Fruit fly (Drosophila melanogaster) S2 (cell line): ENCODE results near the gene CG15773.

Source experiments
- CG8478 ChIP-seq: fragments of >200 bp; optimal IDR thresholded peaks from 2 replicates; lab custom pipeline; 2018
- CTCF ChIP-seq, 2 experiments: fragments of >200 bp; optimal IDR thresholded peaks; 2 replicates each; lab custom pipeline; 2018

dm6 chrX:5712966-5713365, 19.6 kb upstream of the CG15773 start:
- TF ChIP-seq CG8478 (lab: Kevin White, UChicago) (no peak), CTCF (optimal IDR thresholded peaks at IDR 0.05; lab: Kevin White, UChicago) (no peak)
